Worm (Caenorhabditis elegans): Measurements from ENCODE around the gene atat-2.

atat-2 gene

ce11 chrX:5816346-5816745 lies 32.6 kb upstream of the atat-2 start (continued):
- TF ChIP-seq skn-1 (tag; optimal IDR thresholded peaks at IDR 0.05) (no peak), madf-5 (GFP tag; IDR thresholded peaks at IDR 0.05) (no peak)

ce11 chrX:5817078-5817477 lies 31.8 kb upstream of the atat-2 start:
- no peak for TF ChIP-seq dmd-9 (GFP tag; IDR thresholded peaks at IDR 0.05)
- no peak for TF ChIP-seq pha-4 (GFP tag; IDR thresholded peaks at IDR 0.05)
- no peak for TF ChIP-seq pha-4 (tag; optimal IDR thresholded peaks at IDR 0.05)
- TF ChIP-seq ceh-28 (tag; optimal IDR thresholded peaks at IDR 0.05): no peak
- TF ChIP-seq gei-8 (GFP tag; optimal IDR thresholded peaks at IDR 0.05): no peak
- TF ChIP-seq jun-1 (tag; optimal IDR thresholded peaks at IDR 0.05): no peak
- no peak for TF ChIP-seq ceh-20 (GFP tag; IDR thresholded peaks at IDR 0.05)
- no peak for TF ChIP-seq nhr-28 (tag; optimal IDR thresholded peaks at IDR 0.05)
- TF ChIP-seq nhr-77 (tag; optimal IDR thresholded peaks at IDR 0.05): no peak
- TF ChIP-seq dmd-8 (GFP tag; IDR thresholded peaks at IDR 0.05): no peak
- no peak for TF ChIP-seq Y75B8A.6 (GFP tag; IDR thresholded peaks at IDR 0.05)
- TF ChIP-seq nhr-42 (GFP tag; IDR thresholded peaks at IDR 0.05): no peak
- TF ChIP-seq mxl-2 (GFP tag; conservative IDR thresholded peaks at IDR 0.05): no peak
- TF ChIP-seq saeg-2 (GFP tag; IDR thresholded peaks at IDR 0.05): no peak
- no peak for TF ChIP-seq aha-1 (tag)

- TF ChIP-seq madf-9 (GFP tag; conservative IDR thresholded peaks at IDR 0.05) (0 out of 2 replicates have a peak, but pooled peaks have one; percentile 14), sdz-12 (GFP tag; optimal IDR thresholded peaks at IDR 0.05) (no peak), spr-3 (GFP tag; optimal IDR thresholded peaks at IDR 0.05) (no peak), saeg-2 (GFP tag; IDR thresholded peaks at IDR 0.05) (no peak), hif-1 (tag; optimal IDR thresholded peaks at IDR 0.05) (no peak), Y5F2A.4 (GFP tag; optimal IDR thresholded peaks at IDR 0.05) (no peak), ceh-20 (GFP tag; IDR thresholded peaks at IDR 0.05) (no peak), set-16 (GFP tag; IDR thresholded peaks at IDR 0.05) (peak; percentile 91), duxl-1 (tag; optimal IDR thresholded peaks at IDR 0.05; ENCODE audit: poor library complexity) (no peak), nhr-28 (tag; optimal IDR thresholded peaks at IDR 0.05) (no peak), spr-1 (tag; optimal IDR thresholded peaks at IDR 0.05) (no peak), gei-8 (GFP tag; optimal IDR thresholded peaks at IDR 0.05) (no peak), aha-1 (tag) (no peak), nhr-10 (tag; optimal IDR thresholded peaks at IDR 0.05) (no peak), mxl-3 (GFP tag; optimal IDR thresholded peaks at IDR 0.05) (peak; percentile 73), skn-1 (tag; optimal IDR thresholded peaks at IDR 0.05) (no peak), vab-7 (GFP tag; IDR thresholded peaks at IDR 0.05) (no peak), zfp-3 (GFP tag; conservative IDR thresholded peaks at IDR 0.05) (no peak), ceh-62 (tag; optimal IDR thresholded peaks at IDR 0.05) (no peak), lin-39 (tag; optimal IDR thresholded peaks at IDR 0.05) (no peak), ctbp-1 (GFP tag; IDR thresholded peaks at IDR 0.05) (no peak), zfp-2 (tag; optimal IDR thresholded peaks at IDR 0.05) (no peak), nhr-6 (tag; optimal IDR thresholded peaks at IDR 0.05) (no peak), lin-1 (GFP tag; IDR thresholded peaks at IDR 0.05) (no peak), lim-7 (GFP tag; IDR thresholded peaks at IDR 0.05) (no peak), unc-62 (GFP tag; optimal IDR thresholded peaks at IDR 0.05 in 1 of 2) (no peak), unc-62 (tag; optimal IDR thresholded peaks at IDR 0.05) (no peak), daf-12 (tag; optimal IDR thresholded peaks at IDR 0.05) (no peak), nhr-42 (GFP tag; IDR thresholded peaks at IDR 0.05) (no peak), hlh-11 (tag; optimal IDR thresholded peaks at IDR 0.05) (peak; percentile 62), lin-38 (GFP tag; IDR thresholded peaks at IDR 0.05) (no peak), ceh-44 (GFP tag; IDR thresholded peaks at IDR 0.05) (no peak), hlh-30 (tag; optimal IDR thresholded peaks at IDR 0.05; ENCODE audit: insufficient read depth) (peak; percentile 35), mes-2 (tag; optimal IDR thresholded peaks at IDR 0.05; ENCODE audit: poor library complexity, severe bottlenecking) (no peak), mdl-1 (tag; optimal IDR thresholded peaks at IDR 0.05) (peak in 1 of 2 experiments; percentile 58), ztf-11 (tag; optimal IDR thresholded peaks at IDR 0.05) (no peak), daf-16 (GFP tag; optimal IDR thresholded peaks at IDR 0.05) (no peak), daf-16 (tag; optimal IDR thresholded peaks at IDR 0.05) (no peak), ceh-32 (tag; optimal IDR thresholded peaks at IDR 0.05; ENCODE audit: poor library complexity) (no peak)
Measured at ce11 chrX:5818176-5818575, 30.7 kb upstream of the atat-2 start.
